Fruit fly (Drosophila melanogaster) whole organism, embryonic: ENCODE results near the gene BNIP3.

Source experiments
- Adf1 ChIP-seq: fragments of 200-800 bp; sonication (Bioruptor generic); IDR thresholded peaks from 2 replicates; pipeline ENCODE4 v1.3.6; 2022; ENCODE audit warnings: missing biosample characterization, missing genetic modification characterization
- Awh ChIP-seq: fragments of 200-800 bp; sonication (Bioruptor generic); IDR thresholded peaks from 2 replicates; pipeline ENCODE4, ENCODE4 v1.3.6; 2022; ENCODE audit warnings: missing biosample characterization, missing genetic modification characterization
- CG10267 ChIP-seq: fragments of 200-800 bp; sonication (Bioruptor generic); optimal IDR thresholded peaks from 2 replicates; lab custom pipeline; 2018; ENCODE audit warnings: missing biosample characterization, mild to moderate bottlenecking, missing genetic modification characterization, moderate library complexity
- CG10366 ChIP-seq: fragments of 200-800 bp; sonication (Bioruptor generic); IDR thresholded peaks from 2 replicates; pipeline ENCODE4 v1.3.6; 2022; ENCODE audit warnings: missing biosample characterization, missing genetic modification characterization
- CG12659 ChIP-seq: fragments of 200-800 bp; sonication (Bioruptor generic); optimal IDR thresholded peaks from 3 replicates; lab custom pipeline; 2017; ENCODE audit warnings: mild to moderate bottlenecking, missing biosample characterization, missing genetic modification reagents, missing genetic modification characterization
- CG13424 ChIP-seq: fragments of 200-800 bp; sonication (Bioruptor generic); optimal IDR thresholded peaks from 2 replicates; lab custom pipeline; 2019; ENCODE audit warnings: missing biosample characterization, mild to moderate bottlenecking, missing genetic modification characterization, moderate library complexity
- CG15601 ChIP-seq: fragments of 200-800 bp; sonication (Bioruptor generic); optimal IDR thresholded peaks from 3 replicates; lab custom pipeline; 2019; ENCODE audit warnings: missing biosample characterization, mild to moderate bottlenecking, missing genetic modification characterization, moderate library complexity
- CG2712 ChIP-seq: fragments of 200-800 bp; optimal IDR thresholded peaks from 3 replicates; lab custom pipeline; 2019; ENCODE audit warnings: missing biosample characterization, mild to moderate bottlenecking, missing genetic modification characterization, moderate library complexity
- CG42726 ChIP-seq: fragments of 200-800 bp; sonication (Bioruptor generic); IDR thresholded peaks from 2 replicates; pipeline ENCODE4 v1.3.6; 2022; ENCODE audit warnings: missing biosample characterization, missing genetic modification characterization; ENCODE audit not compliant: partially characterized antibody
- CG4404 ChIP-seq: fragments of 200-800 bp; sonication (Bioruptor generic); IDR thresholded peaks from 2 replicates; pipeline ENCODE4 v1.3.6; 2022; ENCODE audit warnings: missing biosample characterization, missing genetic modification characterization
- CG5245 ChIP-seq: fragments of 200-800 bp; sonication (Bioruptor generic); optimal IDR thresholded peaks from 3 replicates; lab custom pipeline; 2016; ENCODE audit warnings: missing biosample characterization, missing genetic modification characterization
- CG7839 ChIP-seq: fragments of 200-800 bp; sonication (Bioruptor generic); optimal IDR thresholded peaks from 3 replicates; lab custom pipeline; 2018; ENCODE audit warnings: missing biosample characterization, mild to moderate bottlenecking, missing genetic modification characterization, moderate library complexity
- CG7928 ChIP-seq: fragments of 200-800 bp; sonication (Bioruptor generic); optimal IDR thresholded peaks from 2 replicates; lab custom pipeline; 2017; ENCODE audit warnings: missing biosample characterization, mild to moderate bottlenecking, missing genetic modification characterization
- D19A ChIP-seq: fragments of 200-800 bp; optimal IDR thresholded peaks from 3 replicates; lab custom pipeline; 2019; ENCODE audit warnings: missing biosample characterization, mild to moderate bottlenecking, missing genetic modification characterization, moderate library complexity
- Dfd ChIP-seq, 2 experiments: fragments of >200 bp; optimal IDR thresholded peaks; 2 replicates each; lab custom pipeline; 2017; ENCODE audit warnings: missing biosample characterization in 2 of 2, missing genetic modification characterization in 2 of 2
- Doc3 ChIP-seq: fragments of 200-800 bp; sonication (Bioruptor generic); IDR thresholded peaks from 3 replicates; pipeline ENCODE4 v1.3.6; 2022; ENCODE audit warnings: missing biosample characterization, missing genetic modification characterization; ENCODE audit not compliant: partially characterized antibody
- Ets65A ChIP-seq: fragments of 200-800 bp; sonication (Bioruptor generic); peaks from one replicate; lab custom pipeline; 2016; ENCODE audit warnings: missing biosample characterization, missing genetic modification characterization
- Hmx ChIP-seq: fragments of 200-800 bp; sonication (Bioruptor generic); optimal IDR thresholded peaks from 2 replicates; lab custom pipeline; 2016; ENCODE audit warnings: missing biosample characterization, missing genetic modification characterization
- Hr78 ChIP-seq, 2 experiments: fragments of 200-800 bp in 1 of 2; fragments of >200 bp in 1 of 2; sonication (Bioruptor generic) in 1 of 2; optimal IDR thresholded peaks; 2 replicates each; lab custom pipeline; 2017 to 2019; ENCODE audit warnings: missing biosample characterization in 2 of 2, missing genetic modification characterization in 2 of 2, mild to moderate bottlenecking in 1 of 2, moderate library complexity in 1 of 2
- Kr ChIP-seq: fragments of 200-800 bp; sonication (Bioruptor generic); optimal IDR thresholded peaks from 2 replicates; lab custom pipeline; 2017; ENCODE audit warnings: missing biosample characterization, mild to moderate bottlenecking, missing genetic modification characterization
- Lhr ChIP-seq: fragments of 200-800 bp; sonication (Bioruptor generic); optimal IDR thresholded peaks from 3 replicates; lab custom pipeline; 2017; ENCODE audit warnings: mild to moderate bottlenecking, missing biosample characterization, missing genetic modification reagents, missing genetic modification characterization
- Nf-YB ChIP-seq: fragments of 200-800 bp; sonication (Bioruptor generic); optimal IDR thresholded peaks from 3 replicates; lab custom pipeline; 2019; ENCODE audit warnings: missing biosample characterization, mild to moderate bottlenecking, missing genetic modification characterization, moderate library complexity
- Nf-YC ChIP-seq: fragments of 200-800 bp; optimal IDR thresholded peaks from 3 replicates; lab custom pipeline; 2019; ENCODE audit warnings: missing biosample characterization, mild to moderate bottlenecking, missing genetic modification characterization, moderate library complexity
- Oli ChIP-seq: fragments of 200-800 bp; sonication (Bioruptor generic); optimal IDR thresholded peaks from 2 replicates; lab custom pipeline; 2018; ENCODE audit warnings: missing biosample characterization, mild to moderate bottlenecking, missing genetic modification characterization, moderate library complexity
- Sox102F ChIP-seq: fragments of 200-800 bp; sonication (Bioruptor generic); optimal IDR thresholded peaks from 2 replicates; lab custom pipeline; 2018; ENCODE audit warnings: missing biosample characterization, mild to moderate bottlenecking, missing genetic modification characterization, moderate library complexity
- TFAM ChIP-seq: fragments of 200-800 bp; sonication (Bioruptor generic); optimal IDR thresholded peaks from 2 replicates; lab custom pipeline; 2017; ENCODE audit warnings: missing biosample characterization, missing genetic modification characterization, inconsistent platforms
- abd-A ChIP-seq: fragments of 200-800 bp; sonication (Bioruptor generic); optimal IDR thresholded peaks from 3 replicates; lab custom pipeline; 2019; ENCODE audit warnings: missing biosample characterization, mild to moderate bottlenecking, missing genetic modification characterization, moderate library complexity
- az2 ChIP-seq: fragments of 200-800 bp; sonication (Bioruptor generic); optimal IDR thresholded peaks from 3 replicates; lab custom pipeline; 2016; ENCODE audit warnings: missing biosample characterization, missing genetic modification characterization
- dm ChIP-seq: fragments of 200-800 bp; sonication (Bioruptor generic); optimal IDR thresholded peaks from 3 replicates; lab custom pipeline; 2016; ENCODE audit warnings: missing biosample characterization, missing genetic modification characterization
- mirr ChIP-seq: fragments of 200-800 bp; sonication (Bioruptor generic); optimal IDR thresholded peaks from 3 replicates; lab custom pipeline; 2018; ENCODE audit warnings: missing biosample characterization, mild to moderate bottlenecking, missing genetic modification characterization
- oc ChIP-seq: fragments of 200-800 bp; sonication (Bioruptor generic); optimal IDR thresholded peaks from 2 replicates; lab custom pipeline; 2018; ENCODE audit warnings: missing biosample characterization, mild to moderate bottlenecking, missing genetic modification characterization, moderate library complexity
- onecut ChIP-seq: fragments of 200-800 bp; sonication (Bioruptor generic); IDR thresholded peaks from 2 replicates; pipeline ENCODE4 v1.3.6; 2022; ENCODE audit warnings: missing biosample characterization, missing genetic modification characterization
- sens ChIP-seq: fragments of 200-800 bp; sonication (Bioruptor generic); peaks from one replicate; lab custom pipeline; 2016; ENCODE audit warnings: missing biosample characterization, missing genetic modification characterization
- stwl ChIP-seq: fragments of 200-800 bp; sonication (Bioruptor generic); optimal IDR thresholded peaks from 3 replicates; lab custom pipeline; 2018; ENCODE audit warnings: missing biosample characterization, mild to moderate bottlenecking, missing genetic modification characterization, moderate library complexity
- unpg ChIP-seq: fragments of 200-800 bp; sonication (Bioruptor generic); optimal IDR thresholded peaks from 3 replicates; lab custom pipeline; 2018; ENCODE audit warnings: missing biosample characterization, mild to moderate bottlenecking, missing genetic modification characterization, moderate library complexity
- usp ChIP-seq: fragments of >200 bp; optimal IDR thresholded peaks from 2 replicates; lab custom pipeline; 2017; ENCODE audit warnings: missing biosample characterization, missing genetic modification characterization
- vvl ChIP-seq: fragments of 200-800 bp; sonication (Bioruptor generic); IDR thresholded peaks from 2 replicates; pipeline ENCODE4 v1.3.6; 2022; ENCODE audit warnings: missing biosample characterization, missing genetic modification characterization
- zen2 ChIP-seq: fragments of 200-800 bp; sonication (Bioruptor generic); IDR thresholded peaks from 3 replicates; pipeline ENCODE4 v1.3.6; 2022; ENCODE audit warnings: missing biosample characterization, missing genetic modification characterization; ENCODE audit not compliant: partially characterized antibody
- zf30C ChIP-seq: fragments of 200-800 bp; sonication (Bioruptor generic); optimal IDR thresholded peaks from 3 replicates; lab custom pipeline; 2018; ENCODE audit warnings: missing biosample characterization, mild to moderate bottlenecking, missing genetic modification characterization
- zfh1 ChIP-seq: fragments of 200-800 bp; sonication (Bioruptor generic); IDR thresholded peaks from 3 replicates; pipeline ENCODE4 v1.3.6; 2022; ENCODE audit warnings: missing biosample characterization, missing genetic modification characterization

The BNIP3 gene

dm6 chr3L:20518805-20519503, at the start of gene BNIP3 (continued):
- TF ChIP-seq zf30C (no peak), onecut (GFP tag; lab: Robert Waterston, UW) (peak; percentile 13; the same call in 1 of the 2 replicates), mirr (GFP tag; lab: Kevin White, UChicago) (peak; percentile 22), Dfd (GFP tag; optimal IDR thresholded peaks at IDR 0.05; lab: Kevin White, UChicago) (no peak), Lhr (GFP tag; lab: Kevin White, UChicago) (peak; percentile 38), Adf1 (GFP tag; lab: Robert Waterston, UW) (no peak), stwl (tag; lab: Kevin White, UChicago) (peak; percentile 55), TFAM (GFP tag; lab: Kevin White, UChicago) (no peak), CG42726 (GFP tag; lab: Robert Waterston, UW) (no peak), CG10267 (tag; lab: Kevin White, UChicago) (peak; percentile 27), CG7928 (GFP tag; lab: Kevin White, UChicago) (no peak), CG15601 (tag; lab: Kevin White, UChicago) (peak; percentile 11)

dm6 chr3L:20565561-20566128, 46.5 kb upstream of the BNIP3 start:
- TF ChIP-seq CG5245 (GFP tag; lab: Kevin White, UChicago) (no peak), Awh (GFP tag; lab: Robert Waterston, UW) (peak; percentile 91), oc (tag; lab: Kevin White, UChicago) (peak; percentile 88), Ets65A (GFP tag; lab: Kevin White, UChicago) (peak; percentile 45), vvl (GFP tag; lab: Robert Waterston, UW) (peak; percentile 76), abd-A (tag; lab: Kevin White, UChicago) (peak; percentile 39)

dm6 chr3L:20563767-20564166, 44.6 kb upstream of the BNIP3 start:
- peak; percentile 79 for TF ChIP-seq Nf-YB (GFP tag; lab: Kevin White, UChicago)
- TF ChIP-seq dm (GFP tag; lab: Kevin White, UChicago), result no peak
- TF ChIP-seq Nf-YC, result peak; percentile 77

dm6 chr3L:20562649-20563048, 43.5 kb upstream of the BNIP3 start:
- TF ChIP-seq Sox102F (peak; percentile 12), Hmx (GFP tag; lab: Kevin White, UChicago) (no peak), sens (GFP tag; lab: Kevin White, UChicago) (peak; percentile 42)

- TF ChIP-seq CG12659 (no peak), CG4404 (GFP tag; lab: Robert Waterston, UW) (no peak), Kr (GFP tag; lab: Kevin White, UChicago) (no peak), Doc3 (GFP tag; lab: Robert Waterston, UW) (no peak), az2 (no peak), Sox102F (no peak), usp (GFP tag; lab: Kevin White, UChicago) (no peak)
- TF ChIP-seq, all 482 proteins: peak for 0
Observed at dm6 chr3L:20557065-20557464, 37.9 kb upstream of the BNIP3 start.

dm6 chr3L:20556371-20556770, 37.2 kb upstream of the BNIP3 start:
- TF ChIP-seq CG7839 (tag; lab: Kevin White, UChicago) (peak; percentile 28), Hr78 (GFP tag; optimal IDR thresholded peaks at IDR 0.05; lab: Kevin White, UChicago) (no peak), CG2712 (tag; lab: Kevin White, UChicago) (peak; percentile 33), D19A (tag; lab: Kevin White, UChicago) (peak; percentile 74), CG10366 (peak; percentile 7; the same call in 1 of the 2 replicates), zfh1 (GFP tag; lab: Robert Waterston, UW) (peak; percentile 38; the same call in 1 of the 3 replicates), CG13424 (tag; lab: Kevin White, UChicago) (peak; percentile 19), Oli (peak; percentile 46), unpg (GFP tag; lab: Kevin White, UChicago) (peak; percentile 16), zen2 (GFP tag; lab: Robert Waterston, UW) (no peak)
